Fruit fly (Drosophila melanogaster) whole organism: ENCODE data around the gene CG5681.

Experiments
- pan ChIP-seq: fragments of >200 bp; optimal IDR thresholded peaks from 2 replicates; lab custom pipeline; 2017
- usp ChIP-seq: fragments of >200 bp; optimal IDR thresholded peaks from 2 replicates; lab custom pipeline; 2017; ENCODE audit warnings: missing biosample characterization, missing genetic modification characterization, mixed read lengths

DNA sequence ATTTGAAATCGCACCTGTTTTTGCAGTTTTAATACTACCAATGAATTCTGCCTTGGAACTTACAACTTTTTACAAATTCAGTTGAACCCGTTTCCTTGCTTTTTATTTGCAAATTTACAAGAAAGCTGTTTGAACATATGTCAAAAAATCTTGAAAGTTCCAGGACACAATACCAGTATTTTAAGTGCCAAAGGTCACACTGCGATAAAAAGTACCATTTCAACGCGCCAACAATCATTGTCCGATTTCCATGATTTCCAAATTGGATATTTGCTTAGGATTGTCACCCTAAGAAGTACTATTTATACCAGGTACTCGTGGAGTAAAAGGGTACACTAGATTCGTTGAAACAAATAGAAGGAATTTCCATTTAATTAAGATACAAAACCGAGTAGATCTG lies 25.2 kb downstream of the CG5681 start, which contains the start of gene elfless:
- TF ChIP-seq usp (no peak), pan (no peak)
